Fruit fly (Drosophila melanogaster) whole organism, prepupa: Measurements from ENCODE around the gene CG33325.

Experiments
- Blimp-1 ChIP-seq: fragments of 200-800 bp; sonication (Bioruptor generic); optimal IDR thresholded peaks from 3 replicates; lab custom pipeline; 2017; ENCODE audit warnings: missing biosample characterization, missing genetic modification characterization, mild to moderate bottlenecking, moderate library complexity, missing genetic modification reagents
- CG31627 ChIP-seq: fragments of 200-800 bp; sonication (Bioruptor generic); optimal IDR thresholded peaks from 3 replicates; lab custom pipeline; 2016; ENCODE audit warnings: missing biosample characterization, missing genetic modification characterization
- CG32006 ChIP-seq: fragments of 200-800 bp; sonication (Bioruptor generic); optimal IDR thresholded peaks from 3 replicates; lab custom pipeline; 2017; ENCODE audit warnings: missing biosample characterization, mild to moderate bottlenecking, missing genetic modification characterization
- fd85E ChIP-seq: fragments of 200-800 bp; sonication (Bioruptor generic); optimal IDR thresholded peaks from 3 replicates; lab custom pipeline; 2016; ENCODE audit warnings: missing biosample characterization, missing genetic modification characterization

DNA sequence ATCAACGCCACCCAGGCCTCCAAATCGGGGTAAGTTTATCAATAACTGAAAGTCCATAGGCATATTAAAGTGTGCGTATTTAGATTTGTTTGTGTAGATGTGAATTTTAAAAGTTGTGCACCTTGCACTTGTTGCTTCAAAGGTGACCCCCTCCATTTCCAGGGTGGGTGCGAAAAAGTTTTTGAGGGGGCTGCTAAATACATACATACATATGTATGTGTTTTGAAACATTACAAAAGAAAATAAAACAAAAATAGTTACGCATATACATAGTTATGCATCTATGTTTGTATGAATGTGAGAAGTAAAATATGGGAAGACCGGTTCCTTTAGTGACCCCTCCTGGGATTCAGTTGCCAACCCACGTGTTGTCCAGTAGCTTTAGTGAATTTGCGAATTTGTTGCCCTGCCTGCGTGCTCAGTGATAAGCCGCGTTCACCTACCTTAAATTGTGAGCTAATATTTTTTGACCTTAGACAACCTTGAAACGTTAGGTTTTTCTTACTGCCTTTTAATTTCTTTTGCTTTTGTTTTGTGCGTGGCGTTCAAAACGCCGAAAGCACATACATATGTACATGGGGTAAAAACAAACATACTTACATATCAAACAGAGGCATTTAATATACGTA, 9.8 kb downstream of the CG33325 start:
- TF ChIP-seq CG31627 (GFP tag; lab: Kevin White, UChicago) (peak; percentile 24), CG32006 (GFP tag; lab: Kevin White, UChicago) (no peak), fd85E (no peak), Blimp-1 (no peak)
